Worm (Caenorhabditis elegans) whole organism, late embryonic: Measurements from ENCODE around the gene lgc-31.

Experiments
- C08G9.2 ChIP-seq: sonication (generic microtip); optimal IDR thresholded peaks from 2 replicates; lab custom pipeline; 2016; ENCODE audit warnings: mild to moderate bottlenecking, missing genetic modification characterization, moderate library complexity, missing compliant biosample characterization
- ceh-2 ChIP-seq: sonication (generic microtip); optimal IDR thresholded peaks from 2 replicates; lab custom pipeline; 2016; ENCODE audit warnings: missing genotype, missing genetic modification characterization, missing compliant biosample characterization
- ceh-48 ChIP-seq: sonication (generic microtip); optimal IDR thresholded peaks from 2 replicates; lab custom pipeline; 2016; ENCODE audit warnings: missing genetic modification characterization, inconsistent platforms, missing compliant biosample characterization
- ceh-9 ChIP-seq: sonication (generic microtip); optimal IDR thresholded peaks from 2 replicates; lab custom pipeline; 2016; ENCODE audit warnings: mild to moderate bottlenecking, missing genetic modification characterization, inconsistent platforms, missing compliant biosample characterization
- fkh-10 ChIP-seq: fragments of 150-350 bp; optimal IDR thresholded peaks from 2 replicates; lab custom pipeline; 2014; ENCODE audit warnings: missing biosample characterization, missing genetic modification reagents, missing genetic modification characterization
- unc-86 ChIP-seq: sonication (generic microtip); optimal IDR thresholded peaks from 2 replicates; lab custom pipeline; 2016; ENCODE audit warnings: missing genetic modification characterization, missing compliant biosample characterization

DNA sequence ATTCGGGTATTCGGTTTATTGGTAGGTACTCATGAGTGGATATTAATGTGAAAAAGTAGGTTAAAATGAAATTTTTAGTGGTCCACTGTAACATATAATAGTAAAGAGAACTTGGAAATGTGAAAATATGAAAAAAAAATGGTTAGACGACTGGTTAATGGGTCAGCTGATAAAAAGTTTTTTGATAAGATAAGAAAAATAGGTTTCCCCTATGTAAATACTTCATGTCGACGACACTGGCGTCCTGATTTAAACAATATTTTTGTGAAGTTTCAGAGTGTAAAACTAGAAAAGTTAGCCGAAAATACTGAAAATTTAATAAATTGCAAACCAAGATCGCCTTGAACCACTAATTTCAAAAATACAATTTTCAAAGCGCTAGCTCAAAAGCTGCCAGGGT, 11.3 kb upstream of the lgc-31 start, which contains the start of gene F21A3.11:
- TF ChIP-seq ceh-2 (no peak), unc-86 (tag; lab: Kevin White, UChicago) (no peak), fkh-10 (no peak), C08G9.2 (no peak), ceh-48 (tag; lab: Kevin White, UChicago) (no peak), ceh-9 (tag; lab: Kevin White, UChicago) (no peak)
